Fruit fly (Drosophila melanogaster) Kc167 (cell line): ENCODE results near the gene Dlip2.

Experiments
- Sin3A ChIP-seq: fragments of >200 bp; optimal IDR thresholded peaks from 2 replicates; lab custom pipeline; 2018; ENCODE audit warnings: missing external identifiers
- h ChIP-seq: fragments of >200 bp; optimal IDR thresholded peaks from 3 replicates; lab custom pipeline; 2018; ENCODE audit warnings: missing external identifiers
- psq ChIP-seq: fragments of >200 bp; optimal IDR thresholded peaks from 2 replicates; lab custom pipeline; 2017; ENCODE audit warnings: missing external identifiers
- ttk ChIP-seq: sonication (Bioruptor generic); optimal IDR thresholded peaks from 2 replicates; lab custom pipeline; 2017; ENCODE audit warnings: missing external identifiers

dm6 chr3R:4664199-4664598 is 18.7 kb upstream of the Dlip2 start:
- no peak for TF ChIP-seq h
- no peak for TF ChIP-seq ttk
- TF ChIP-seq psq (lab: Kevin White, UChicago), result no peak
- no peak for TF ChIP-seq Sin3A (lab: Kevin White, UChicago)
